Fruit fly (Drosophila melanogaster) whole organism, adult: ENCODE measurements around the gene Seipin.
A peak's percentile ranks its signal among the peaks of the same experiment; 100 is the strongest.

Experiments used
- CG11617 ChIP-seq: fragments of 200-800 bp; sonication (Bioruptor generic); optimal IDR thresholded peaks from 2 replicates; lab custom pipeline; 2017; ENCODE audit warnings: mild to moderate bottlenecking, missing biosample characterization, missing genetic modification reagents, missing genetic modification characterization
- CG12768 ChIP-seq: fragments of 200-800 bp; sonication (Bioruptor generic); optimal IDR thresholded peaks from 2 replicates; lab custom pipeline; 2017; ENCODE audit warnings: missing biosample characterization, missing genetic modification characterization, mild to moderate bottlenecking, moderate library complexity, missing genetic modification reagents
- CG14711 ChIP-seq: fragments of 200-800 bp; sonication (Bioruptor generic); optimal IDR thresholded peaks from 2 replicates; lab custom pipeline; 2018; ENCODE audit warnings: missing biosample characterization, mild to moderate bottlenecking, missing genetic modification characterization, moderate library complexity
- CG1620 ChIP-seq: fragments of 200-800 bp; sonication (Bioruptor generic); optimal IDR thresholded peaks from 2 replicates; lab custom pipeline; 2016; ENCODE audit warnings: missing biosample characterization, missing genetic modification characterization
- CG33017 ChIP-seq: fragments of 200-800 bp; sonication (Bioruptor generic); optimal IDR thresholded peaks from 2 replicates; lab custom pipeline; 2018; ENCODE audit warnings: missing biosample characterization, mild to moderate bottlenecking, missing genetic modification characterization, moderate library complexity
- CG5204 ChIP-seq: fragments of 200-800 bp; sonication (Bioruptor generic); optimal IDR thresholded peaks from 2 replicates; lab custom pipeline; 2016; ENCODE audit warnings: missing biosample characterization, missing genetic modification characterization
- CG7045 ChIP-seq: fragments of 200-800 bp; sonication (Bioruptor generic); optimal IDR thresholded peaks from 2 replicates; lab custom pipeline; 2017; ENCODE audit warnings: missing biosample characterization, mild to moderate bottlenecking, missing genetic modification characterization
- CG7101 ChIP-seq: fragments of 200-800 bp; sonication (Bioruptor generic); optimal IDR thresholded peaks from 2 replicates; lab custom pipeline; 2018; ENCODE audit warnings: missing biosample characterization, mild to moderate bottlenecking, missing genetic modification characterization, moderate library complexity
- Clk ChIP-seq: fragments of 200-800 bp; sonication (Bioruptor generic); optimal IDR thresholded peaks from 2 replicates; lab custom pipeline; 2017; ENCODE audit warnings: missing biosample characterization, missing genetic modification characterization
- Crg-1 ChIP-seq: fragments of 200-800 bp; sonication (Bioruptor generic); optimal IDR thresholded peaks from 2 replicates; lab custom pipeline; 2016; ENCODE audit warnings: missing biosample characterization, missing genetic modification characterization
- Hr96 ChIP-seq: fragments of 200-800 bp; sonication (Bioruptor generic); optimal IDR thresholded peaks from 2 replicates; lab custom pipeline; 2016; ENCODE audit warnings: missing biosample characterization, missing genetic modification characterization
- Mnt ChIP-seq: fragments of 200-800 bp; sonication (Bioruptor generic); optimal IDR thresholded peaks from 2 replicates; lab custom pipeline; 2016; ENCODE audit warnings: missing biosample characterization, mild to moderate bottlenecking, missing genetic modification characterization
- bab1 ChIP-seq: fragments of 200-800 bp; sonication (Bioruptor generic); optimal IDR thresholded peaks from 3 replicates; lab custom pipeline; 2019; ENCODE audit warnings: missing biosample characterization, mild to moderate bottlenecking, missing genetic modification characterization, moderate library complexity
- cic ChIP-seq: fragments of 200-800 bp; sonication (Bioruptor generic); optimal IDR thresholded peaks from 2 replicates; lab custom pipeline; 2017; ENCODE audit warnings: missing biosample characterization, mild to moderate bottlenecking, missing genetic modification characterization, moderate library complexity
- cnc ChIP-seq, 2 experiments: fragments of >200 bp; optimal IDR thresholded peaks; 2 replicates each; lab custom pipeline; 2017
- kay ChIP-seq: fragments of 200-800 bp; sonication (Bioruptor generic); peaks from one replicate; lab custom pipeline; 2016; ENCODE audit warnings: missing biosample characterization, missing genetic modification characterization, borderline replicate concordance
- ovo ChIP-seq: fragments of 200-800 bp; sonication (Bioruptor generic); optimal IDR thresholded peaks from 2 replicates; lab custom pipeline; 2016; ENCODE audit warnings: missing biosample characterization, missing genetic modification characterization
- pad ChIP-seq: fragments of 200-800 bp; sonication (Bioruptor generic); optimal IDR thresholded peaks from 3 replicates; lab custom pipeline; 2017; ENCODE audit warnings: missing biosample characterization, missing genetic modification characterization, mild to moderate bottlenecking, moderate library complexity, missing genetic modification reagents
- tj ChIP-seq: fragments of 200-800 bp; sonication (Bioruptor generic); optimal IDR thresholded peaks from 3 replicates; lab custom pipeline; 2017; ENCODE audit warnings: missing biosample characterization, mild to moderate bottlenecking, missing genetic modification characterization, moderate library complexity
- toe ChIP-seq: fragments of 200-800 bp; sonication (Bioruptor generic); optimal IDR thresholded peaks from 2 replicates; lab custom pipeline; 2016; ENCODE audit warnings: missing biosample characterization, missing genetic modification characterization

Seipin gene

dm6 chrX:2593094-2593752 is 26.4 kb upstream of the Seipin start:
- TF ChIP-seq bab1 (no peak), kay (peak; percentile 86)

dm6 chrX:2593753-2594096 is 25.9 kb upstream of the Seipin start:
- TF ChIP-seq Hr96 (peak; percentile 92), kay (no peak), toe (no peak), ovo (GFP tag; lab: Kevin White, UChicago) (no peak), CG7101 (tag; lab: Kevin White, UChicago) (peak; percentile 93), CG14711 (peak; percentile 90), CG7045 (GFP tag; lab: Kevin White, UChicago) (peak; percentile 84), Mnt (GFP tag; lab: Kevin White, UChicago) (peak; percentile 70), pad (GFP tag; lab: Kevin White, UChicago) (peak; percentile 81), CG5204 (no peak), CG11617 (GFP tag; lab: Kevin White, UChicago) (peak; percentile 88), cic (GFP tag; lab: Kevin White, UChicago) (peak; percentile 43), Clk (GFP tag; lab: Kevin White, UChicago) (peak; percentile 74), bab1 (peak; percentile 66), CG12768 (peak; percentile 89), CG33017 (tag; lab: Kevin White, UChicago) (peak; percentile 91), tj (GFP tag; lab: Kevin White, UChicago) (peak; percentile 57), Crg-1 (GFP tag; lab: Kevin White, UChicago) (peak; percentile 89), CG1620 (GFP tag; lab: Kevin White, UChicago) (peak; percentile 57), cnc (optimal IDR thresholded peaks at IDR 0.05; lab: Kevin White, UChicago) (no peak)

dm6 chrX:2603851-2604505 is 15.6 kb upstream of the Seipin start, which contains the start of the genes Klp3A and Zw10:
TSS of gene Klp3A (minus strand) at chrX:2604052.
TSS of gene Zw10 (plus strand) at chrX:2604197.
- TF ChIP-seq tj (GFP tag; lab: Kevin White, UChicago), result peak; percentile 93
- peak; percentile 31 for TF ChIP-seq CG7101 (tag; lab: Kevin White, UChicago)
- TF ChIP-seq Mnt (GFP tag; lab: Kevin White, UChicago), result peak; percentile 36
- peak; percentile 12 for TF ChIP-seq CG1620 (GFP tag; lab: Kevin White, UChicago)
- TF ChIP-seq CG33017 (tag; lab: Kevin White, UChicago), result no peak
- no peak for TF ChIP-seq Hr96
- peak; percentile 16 for TF ChIP-seq CG14711
- TF ChIP-seq bab1, result peak; percentile 71

- TF ChIP-seq cnc (optimal IDR thresholded peaks at IDR 0.05; lab: Kevin White, UChicago), result no peak
- TF ChIP-seq Hr96, result no peak
- peak; percentile 46 for TF ChIP-seq CG7045 (GFP tag; lab: Kevin White, UChicago)
- peak; percentile 30 for TF ChIP-seq Clk (GFP tag; lab: Kevin White, UChicago)
- peak; percentile 61 for TF ChIP-seq toe
- peak; percentile 52 for TF ChIP-seq CG1620 (GFP tag; lab: Kevin White, UChicago)
- TF ChIP-seq CG5204, result no peak
- TF ChIP-seq CG14711, result peak; percentile 62
- TF ChIP-seq CG12768, result peak; percentile 68
- no peak for TF ChIP-seq kay
- TF ChIP-seq Mnt (GFP tag; lab: Kevin White, UChicago), result peak; percentile 83
- no peak for TF ChIP-seq ovo (GFP tag; lab: Kevin White, UChicago)
- peak; percentile 50 for TF ChIP-seq pad (GFP tag; lab: Kevin White, UChicago)
- peak; percentile 44 for TF ChIP-seq cic (GFP tag; lab: Kevin White, UChicago)
- peak; percentile 77 for TF ChIP-seq CG33017 (tag; lab: Kevin White, UChicago)
- TF ChIP-seq CG7101 (tag; lab: Kevin White, UChicago), result peak; percentile 61
- peak; percentile 81 for TF ChIP-seq bab1
- TF ChIP-seq CG11617 (GFP tag; lab: Kevin White, UChicago), result peak; percentile 74
- peak; percentile 40 for TF ChIP-seq tj (GFP tag; lab: Kevin White, UChicago)
- TF ChIP-seq Crg-1 (GFP tag; lab: Kevin White, UChicago), result peak; percentile 57
Observed at dm6 chrX:2608470-2609157, 11.0 kb upstream of the Seipin start, which contains the start of gene Smyd3. TSS of gene Smyd3 (minus strand) at chrX:2608876.

dm6 chrX:2610236-2610635 is 9.4 kb upstream of the Seipin start, which contains the start of gene eIF3g1:
TSS of gene eIF3g1 (minus strand) at chrX:2610336.
- TF ChIP-seq Mnt (GFP tag; lab: Kevin White, UChicago), result peak; percentile 22

- TF ChIP-seq Crg-1 (GFP tag; lab: Kevin White, UChicago) (no peak), CG7045 (GFP tag; lab: Kevin White, UChicago) (no peak), Clk (GFP tag; lab: Kevin White, UChicago) (no peak), CG7101 (tag; lab: Kevin White, UChicago) (no peak), ovo (GFP tag; lab: Kevin White, UChicago) (no peak)
Observed at dm6 chrX:2617417-2617816, 2.2 kb upstream of the Seipin start.
